Worm (Caenorhabditis elegans): ENCODE results near the gene tofu-7.

ce11 chrIII:7078737-7079136 lies 6.1 kb downstream of the tofu-7 start, which contains the start of gene ZK418.6:
- TF ChIP-seq ama-1 (optimal IDR thresholded peaks at IDR 0.05) (no peak), unc-62 (GFP tag; optimal IDR thresholded peaks at IDR 0.05 in 1 of 2) (no peak), unc-62 (tag; optimal IDR thresholded peaks at IDR 0.05) (no peak)

Data from whole organism, L4 larva.